Fruit fly (Drosophila melanogaster): ENCODE measurements around the gene Gas41.

Gene Gas41

DNA sequence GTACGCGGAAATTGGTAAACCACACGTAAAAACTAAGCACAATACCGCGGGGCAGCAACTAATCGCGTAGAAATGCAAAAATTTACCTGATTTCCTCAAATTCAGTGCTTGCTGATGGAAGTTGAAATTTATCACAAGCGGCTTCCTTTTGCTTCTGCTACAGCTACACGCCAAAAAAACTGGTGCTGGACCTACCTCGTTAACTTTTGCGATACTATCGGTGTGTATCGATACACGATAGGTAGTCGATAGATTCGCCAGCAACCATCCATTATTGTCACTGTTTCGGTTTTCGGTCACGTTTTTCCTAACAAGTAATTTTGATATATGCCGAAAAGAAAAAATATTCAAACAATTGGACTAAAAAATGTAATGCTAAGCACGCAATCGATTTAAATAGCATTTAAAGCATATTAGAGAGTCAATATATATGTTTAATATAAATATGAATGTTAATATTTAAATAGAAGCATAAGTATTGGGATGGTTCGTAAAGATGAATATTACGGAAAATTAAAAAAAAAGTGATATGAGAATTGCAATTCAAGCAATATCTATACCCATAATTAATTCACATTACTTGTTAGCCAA is 17.5 kb upstream of the Gas41 start, which contains the start of gene Sumo:
TSS of gene Sumo (minus strand) at position 223 of the 591 bp plus-strand sequence.
- TF ChIP-seq dimm (GFP tag; IDR thresholded peaks at IDR 0.05) (no peak), CG2712 (tag; optimal IDR thresholded peaks at IDR 0.05) (peak; percentile 30), mld (GFP tag; IDR thresholded peaks at IDR 0.05; ENCODE audit: partially characterized antibody) (peak; percentile 100), hb (GFP tag; IDR thresholded peaks at IDR 0.05; ENCODE audit: partially characterized antibody) (peak; percentile 99), bbx (GFP tag; IDR thresholded peaks at IDR 0.05; ENCODE audit: partially characterized antibody) (peak; percentile 100), CG31441 (GFP tag; IDR thresholded peaks at IDR 0.05) (peak; percentile 86), ken (GFP tag; IDR thresholded peaks at IDR 0.05) (peak; percentile 16; the same call in 1 of the 3 replicates), ham (GFP tag; IDR thresholded peaks at IDR 0.05) (no peak), CG6813 (GFP tag; optimal IDR thresholded peaks at IDR 0.05) (no peak), nom (GFP tag; optimal IDR thresholded peaks at IDR 0.05) (no peak), CG11456 (GFP tag; IDR thresholded peaks at IDR 0.05) (peak; percentile 74; the same call in 2 of the 3 replicates), bigmax (GFP tag; optimal IDR thresholded peaks at IDR 0.05) (no peak), phol (tag; optimal IDR thresholded peaks at IDR 0.05) (peak; percentile 66), CG4328 (GFP tag; optimal IDR thresholded peaks at IDR 0.05) (no peak), hkb (optimal IDR thresholded peaks at IDR 0.05) (no peak), hkb (GFP tag; IDR thresholded peaks at IDR 0.05) (no peak), CG34224 (GFP tag; IDR thresholded peaks at IDR 0.05; ENCODE audit: partially characterized antibody) (peak; percentile 98), CG3838 (GFP tag; optimal IDR thresholded peaks at IDR 0.05) (no peak), NFAT (GFP tag; IDR thresholded peaks at IDR 0.05) (peak; percentile 86), Atf6 (GFP tag; IDR thresholded peaks at IDR 0.05) (no peak), Dip2 (GFP tag; IDR thresholded peaks at IDR 0.05) (no peak), CoRest (tag; optimal IDR thresholded peaks at IDR 0.05) (peak; percentile 35), MTF-1 (GFP tag; optimal IDR thresholded peaks at IDR 0.05; ENCODE audit: borderline replicate concordance) (no peak), Atf3 (GFP tag; optimal IDR thresholded peaks at IDR 0.05) (no peak), CG2120 (GFP tag; optimal IDR thresholded peaks at IDR 0.05) (no peak), vnd (GFP tag; IDR thresholded peaks at IDR 0.05; ENCODE audit: partially characterized antibody) (peak; percentile 99), Jarid2 (GFP tag; optimal IDR thresholded peaks at IDR 0.05) (peak; percentile 35), MESR4 (GFP tag; optimal IDR thresholded peaks at IDR 0.05) (peak; percentile 81), CG11723 (GFP tag; optimal IDR thresholded peaks at IDR 0.05) (no peak), CG34422 (GFP tag; IDR thresholded peaks at IDR 0.05) (peak; percentile 51; the same call in 1 of the 3 replicates), sqz (GFP tag; optimal IDR thresholded peaks at IDR 0.05) (peak; percentile 69), CG13287 (GFP tag; IDR thresholded peaks at IDR 0.05; ENCODE audit: partially characterized antibody) (peak; percentile 94), Abd-B (GFP tag; optimal IDR thresholded peaks at IDR 0.05) (peak; percentile 73), CG12942 (GFP tag; optimal IDR thresholded peaks at IDR 0.05) (no peak), MBD-R2 (GFP tag; IDR thresholded peaks at IDR 0.05) (peak; percentile 38), Sry-β (GFP tag; optimal IDR thresholded peaks at IDR 0.05) (peak; percentile 40), wek (GFP tag; optimal IDR thresholded peaks at IDR 0.05) (no peak), CG9797 (GFP tag; optimal IDR thresholded peaks at IDR 0.05) (peak; percentile 43), CG17328 (GFP tag; IDR thresholded peaks at IDR 0.05) (no peak), sens (GFP tag) (no peak), btn (GFP tag; optimal IDR thresholded peaks at IDR 0.05) (no peak), CG2678 (tag; optimal IDR thresholded peaks at IDR 0.05) (peak; percentile 33), Sry-δ (GFP tag; optimal IDR thresholded peaks at IDR 0.05) (peak; percentile 91), CG12071 (GFP tag; optimal IDR thresholded peaks at IDR 0.05) (no peak), row (GFP tag; IDR thresholded peaks at IDR 0.05) (peak; percentile 93), gce (GFP tag; IDR thresholded peaks at IDR 0.05) (no peak), CG8765 (GFP tag; IDR thresholded peaks at IDR 0.05) (peak; percentile 25; the same call in 1 of the 2 replicates), inv (GFP tag; IDR thresholded peaks at IDR 0.05; ENCODE audit: partially characterized antibody) (peak; percentile 100), run (tag; optimal IDR thresholded peaks at IDR 0.05) (no peak), bcd (GFP tag; optimal IDR thresholded peaks at IDR 0.05) (peak; percentile 11)

Measured in whole organism, embryonic.